Fruit fly (Drosophila melanogaster) whole organism, wandering third instar larva: ENCODE measurements around the gene CG42269.

ENCODE experiments used
- Abd-B ChIP-seq: fragments of >200 bp; optimal IDR thresholded peaks from 2 replicates; lab custom pipeline; 2017; ENCODE audit warnings: missing biosample characterization, missing genetic modification characterization
- CG32264 ChIP-seq: fragments of 200-800 bp; sonication (Bioruptor generic); optimal IDR thresholded peaks from 2 replicates; lab custom pipeline; 2016; ENCODE audit warnings: missing biosample characterization, missing genetic modification characterization
- Dif ChIP-seq: fragments of 200-275, 200-300 bp; sonication (Bioruptor generic); optimal IDR thresholded peaks from 2 replicates; lab custom pipeline; 2018; ENCODE audit warnings: missing biosample characterization, missing genetic modification characterization; ENCODE audit not compliant: partially characterized antibody
- Sp1 ChIP-seq: fragments of 200-800 bp; sonication (Bioruptor generic); optimal IDR thresholded peaks from 3 replicates; lab custom pipeline; 2019; ENCODE audit warnings: missing biosample characterization, mild to moderate bottlenecking, missing genetic modification characterization, moderate library complexity
- br ChIP-seq: fragments of 200-800 bp; sonication (Bioruptor generic); optimal IDR thresholded peaks from 2 replicates; lab custom pipeline; 2016; ENCODE audit warnings: missing biosample characterization, missing genetic modification characterization
- lola ChIP-seq: fragments of >200 bp; optimal IDR thresholded peaks from 2 replicates; lab custom pipeline; 2017; ENCODE audit warnings: missing biosample characterization, missing genetic modification characterization

DNA sequence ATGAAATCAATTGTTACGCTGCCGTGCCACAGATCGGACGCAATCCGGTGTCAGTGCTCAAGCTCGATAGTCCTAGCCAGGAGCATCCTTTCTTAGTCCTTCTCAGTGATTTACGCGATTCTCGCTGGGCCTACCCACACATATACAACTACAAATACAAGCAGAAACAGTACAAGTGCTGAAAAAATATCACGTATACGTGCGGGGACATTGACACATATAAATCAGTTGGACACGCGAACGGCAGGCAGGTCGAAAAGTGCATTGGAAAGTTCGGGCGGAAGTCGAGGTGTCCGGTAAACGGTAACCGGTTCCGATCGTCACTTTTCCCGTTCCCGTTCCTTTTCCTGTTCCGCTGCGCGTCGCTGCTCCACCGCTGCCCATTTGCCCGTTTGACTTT is 45.4 kb downstream of the CG42269 start:
- TF ChIP-seq Abd-B (GFP tag; lab: Kevin White, UChicago) (no peak), Sp1 (GFP tag; lab: Kevin White, UChicago) (no peak), lola (GFP tag; lab: Kevin White, UChicago) (no peak), br (no peak), CG32264 (GFP tag; lab: Kevin White, UChicago) (no peak), Dif (GFP tag; lab: Kevin White, UChicago) (no peak)
